Worm (Caenorhabditis elegans): ENCODE data around the gene folt-3.

ce11 chrV:7587637-7588036 is 21.9 kb downstream of the folt-3 start, which contains the start of the genes F19F10.11 and C50E3.5:
- no peak for TF ChIP-seq dmd-4 (tag; optimal IDR thresholded peaks at IDR 0.05; ENCODE audit: borderline replicate concordance)
- TF ChIP-seq ceh-9 (tag; optimal IDR thresholded peaks at IDR 0.05), result no peak
- no peak for TF ChIP-seq pha-4 (tag; optimal IDR thresholded peaks at IDR 0.05)
- TF ChIP-seq lin-11 (tag; optimal IDR thresholded peaks at IDR 0.05), result no peak
- no peak for TF ChIP-seq fkh-10 (GFP tag; optimal IDR thresholded peaks at IDR 0.05)
- no peak for TF ChIP-seq tbx-2 (tag; optimal IDR thresholded peaks at IDR 0.05)
- TF ChIP-seq unc-55 (GFP tag; optimal IDR thresholded peaks at IDR 0.05), result no peak
- TF ChIP-seq fkh-6 (tag; optimal IDR thresholded peaks at IDR 0.05), result no peak
- TF ChIP-seq hlh-30 (tag; optimal IDR thresholded peaks at IDR 0.05; ENCODE audit: insufficient read depth), result no peak
- TF ChIP-seq ceh-45 (GFP tag; IDR thresholded peaks at IDR 0.05), result no peak
- no peak for TF ChIP-seq mec-3 (tag; optimal IDR thresholded peaks at IDR 0.05; ENCODE audit: borderline replicate concordance)
- no peak for TF ChIP-seq F13H6.1 (tag; optimal IDR thresholded peaks at IDR 0.05)
- TF ChIP-seq ets-4 (tag; optimal IDR thresholded peaks at IDR 0.05), result no peak
- no peak for TF ChIP-seq ceh-6 (GFP tag; optimal IDR thresholded peaks at IDR 0.05)

Measured in whole organism, late embryonic.